Worm (Caenorhabditis elegans) whole organism, L1 larva: ENCODE results near the gene algn-12.

Source experiments
- C16A3.4 ChIP-seq: fragments of 150-350 bp; optimal IDR thresholded peaks from 2 replicates; lab custom pipeline; 2014; ENCODE audit warnings: missing biosample characterization, missing genetic modification characterization
- F16B12.6 ChIP-seq: fragments of 150-350 bp; optimal IDR thresholded peaks from 2 replicates; lab custom pipeline; 2014; ENCODE audit warnings: missing biosample characterization, missing genetic modification characterization
- aha-1 ChIP-seq: fragments of 150-350 bp; optimal IDR thresholded peaks from 2 replicates; lab custom pipeline; 2014; ENCODE audit warnings: missing biosample characterization, missing genetic modification characterization
- alr-1 ChIP-seq: fragments of 200-800 bp; sonication (Bioruptor generic); optimal IDR thresholded peaks from 2 replicates; lab custom pipeline; 2018; ENCODE audit warnings: borderline replicate concordance, mild to moderate bottlenecking, missing genetic modification characterization, missing compliant biosample characterization
- ceh-8 ChIP-seq: fragments of 200-800 bp; sonication (Bioruptor generic); optimal IDR thresholded peaks from 2 replicates; lab custom pipeline; 2018; ENCODE audit warnings: mild to moderate bottlenecking, missing genetic modification characterization, moderate library complexity, missing compliant biosample characterization
- ceh-88 ChIP-seq: fragments of 200-800 bp; sonication (Bioruptor generic); IDR thresholded peaks from 2 replicates; pipeline ENCODE4 v1.3.6; 2022; ENCODE audit warnings: missing genetic modification characterization, missing compliant biosample characterization
- ceh-90 ChIP-seq: sonication (generic microtip); optimal IDR thresholded peaks from 2 replicates; lab custom pipeline; 2016; ENCODE audit warnings: missing genetic modification characterization, missing compliant biosample characterization
- ces-1 ChIP-seq: fragments of 150-350 bp; optimal IDR thresholded peaks from 2 replicates; lab custom pipeline; 2014; ENCODE audit warnings: missing biosample characterization, missing genetic modification reagents, missing genetic modification characterization
- efl-1 ChIP-seq, 4 experiments: fragments of 150-350 bp; optimal IDR thresholded peaks in 3 of 4; peaks in 1 of 4; 1 replicate in 1 of 4; 2 replicates in 3 of 4; lab custom pipeline; 2014; ENCODE audit warnings: missing biosample characterization in 2 of 4, missing genetic modification characterization in 2 of 4, missing genetic modification reagents in 2 of 4
- elt-2 ChIP-seq: sonication (generic microtip); optimal IDR thresholded peaks from 2 replicates; lab custom pipeline; 2016; ENCODE audit warnings: missing genetic modification characterization, mild to moderate bottlenecking, inconsistent platforms, missing compliant biosample characterization, missing genetic modification reagents
- elt-3 ChIP-seq, 6 experiments: fragments of 150-350 bp in 1 of 6; sonication (generic microtip); optimal IDR thresholded peaks; 2 replicates each; lab custom pipeline; 2017 to 2018; ENCODE audit warnings: missing biosample characterization in 6 of 6, missing genetic modification characterization in 6 of 6, inconsistent platforms in 1 of 6
- fkh-10 ChIP-seq: sonication (generic microtip); optimal IDR thresholded peaks from 2 replicates; lab custom pipeline; 2017; ENCODE audit warnings: missing biosample characterization, missing genetic modification reagents, missing genetic modification characterization
- fkh-8 ChIP-seq: sonication (generic microtip); optimal IDR thresholded peaks from 2 replicates; lab custom pipeline; 2016; ENCODE audit warnings: mild to moderate bottlenecking, missing genetic modification characterization, missing compliant biosample characterization
- fos-1 ChIP-seq: fragments of 150-350 bp; optimal IDR thresholded peaks from 2 replicates; lab custom pipeline; 2014; ENCODE audit warnings: missing biosample characterization, missing genetic modification characterization
- irx-1 ChIP-seq: sonication (generic microtip); optimal IDR thresholded peaks from 2 replicates; lab custom pipeline; 2016; ENCODE audit warnings: missing genetic modification characterization, missing compliant biosample characterization
- jun-1 ChIP-seq: fragments of 150-350 bp; optimal IDR thresholded peaks from 2 replicates; lab custom pipeline; 2014; ENCODE audit warnings: missing biosample characterization, missing genetic modification reagents, missing genetic modification characterization
- lin-14 ChIP-seq: fragments of 200-800 bp; sonication (Bioruptor generic); optimal IDR thresholded peaks from 2 replicates; lab custom pipeline; 2018; ENCODE audit warnings: mild to moderate bottlenecking, missing genetic modification characterization, moderate library complexity, missing compliant biosample characterization
- lin-15B ChIP-seq: fragments of 150-350 bp; sonication (generic microtip); optimal IDR thresholded peaks from 3 replicates; lab custom pipeline; 2014; ENCODE audit warnings: missing biosample characterization, missing genetic modification characterization
- lin-35 ChIP-seq, 2 experiments: fragments of 150-350 bp; optimal IDR thresholded peaks; 2 replicates each; lab custom pipeline; 2014; ENCODE audit warnings: missing biosample characterization in 2 of 2, missing genetic modification characterization in 2 of 2, missing genetic modification reagents in 2 of 2
- lsy-2 ChIP-seq, 2 experiments: fragments of 150-350 bp; optimal IDR thresholded peaks; 2 replicates each; lab custom pipeline; 2014; ENCODE audit warnings: missing biosample characterization in 2 of 2, missing genetic modification characterization in 2 of 2
- mab-9 ChIP-seq: fragments of 200-800 bp; sonication (Bioruptor generic); IDR thresholded peaks from 2 replicates; pipeline ENCODE4 v1.3.6; 2022; ENCODE audit warnings: missing genetic modification reagents, missing genetic modification characterization, missing compliant biosample characterization
- mep-1 ChIP-seq: fragments of 150-350 bp; optimal IDR thresholded peaks from 2 replicates; lab custom pipeline; 2014; ENCODE audit warnings: missing biosample characterization, missing genetic modification characterization
- nhr-11 ChIP-seq: fragments of 150-350 bp; optimal IDR thresholded peaks from 2 replicates; lab custom pipeline; 2014; ENCODE audit warnings: missing biosample characterization, missing genetic modification characterization
- nhr-19 ChIP-seq: fragments of 200-800 bp; sonication (Bioruptor generic); conservative IDR thresholded peaks from 2 replicates; pipeline ENCODE4 v1.3.6; 2022; ENCODE audit warnings: missing genetic modification characterization, missing compliant biosample characterization
- nhr-20 ChIP-seq: sonication (generic microtip); optimal IDR thresholded peaks from 2 replicates; lab custom pipeline; 2016; ENCODE audit warnings: mild to moderate bottlenecking, missing genetic modification characterization, missing compliant biosample characterization
- nhr-28 ChIP-seq: fragments of 150-350 bp; optimal IDR thresholded peaks from 2 replicates; lab custom pipeline; 2014; ENCODE audit warnings: missing biosample characterization, missing genetic modification characterization
- nhr-47 ChIP-seq: sonication (generic microtip); optimal IDR thresholded peaks from 2 replicates; lab custom pipeline; 2016; ENCODE audit warnings: mild to moderate bottlenecking, missing genetic modification characterization, moderate library complexity, missing compliant biosample characterization
- nhr-71 ChIP-seq: sonication (generic microtip); optimal IDR thresholded peaks from 2 replicates; lab custom pipeline; 2016; ENCODE audit warnings: mild to moderate bottlenecking, missing genetic modification characterization, moderate library complexity, missing compliant biosample characterization
- nhr-76 ChIP-seq: sonication (generic microtip); optimal IDR thresholded peaks from 2 replicates; lab custom pipeline; 2017; ENCODE audit warnings: missing biosample characterization, missing genetic modification characterization
- nhr-77 ChIP-seq: fragments of 150-350 bp; optimal IDR thresholded peaks from 2 replicates; lab custom pipeline; 2014; ENCODE audit warnings: missing biosample characterization, missing genetic modification characterization
- nhr-90 ChIP-seq: sonication (generic microtip); optimal IDR thresholded peaks from 2 replicates; lab custom pipeline; 2016; ENCODE audit warnings: mild to moderate bottlenecking, missing genetic modification characterization, missing compliant biosample characterization; ENCODE audit not compliant: poor library complexity
- pag-3 ChIP-seq: sonication (generic microtip); optimal IDR thresholded peaks from 2 replicates; lab custom pipeline; 2017; ENCODE audit warnings: missing genetic modification characterization, mild to moderate bottlenecking, missing compliant biosample characterization, antibody characterized with exemption, borderline replicate concordance; ENCODE audit not compliant: insufficient read depth
- pax-3 ChIP-seq: fragments of 200-800 bp; sonication (Bioruptor generic); optimal IDR thresholded peaks from 2 replicates; lab custom pipeline; 2018; ENCODE audit warnings: mild to moderate bottlenecking, missing genetic modification characterization, moderate library complexity, missing compliant biosample characterization
- pqm-1 ChIP-seq: sonication (generic microtip); optimal IDR thresholded peaks from 3 replicates; lab custom pipeline; 2017; ENCODE audit warnings: missing biosample characterization, missing genetic modification characterization
- snpc-4 ChIP-seq: fragments of 150-350 bp; optimal IDR thresholded peaks from 2 replicates; lab custom pipeline; 2014; ENCODE audit warnings: missing biosample characterization, missing genetic modification characterization
- snu-23 ChIP-seq: sonication (generic microtip); optimal IDR thresholded peaks from 2 replicates; lab custom pipeline; 2016; ENCODE audit warnings: missing genetic modification characterization, missing compliant biosample characterization
- sox-4 ChIP-seq: sonication (generic microtip); optimal IDR thresholded peaks from 2 replicates; lab custom pipeline; 2016; ENCODE audit warnings: missing genetic modification characterization, missing compliant biosample characterization
- swsn-7 ChIP-seq: sonication (generic microtip); optimal IDR thresholded peaks from 2 replicates; lab custom pipeline; 2016; ENCODE audit warnings: missing genetic modification characterization, missing compliant biosample characterization
- tlp-1 ChIP-seq: fragments of 150-350 bp; optimal IDR thresholded peaks from 2 replicates; lab custom pipeline; 2014; ENCODE audit warnings: missing biosample characterization, missing genetic modification characterization
- unc-86 ChIP-seq: sonication (generic microtip); optimal IDR thresholded peaks from 2 replicates; lab custom pipeline; 2016; ENCODE audit warnings: missing genetic modification characterization, missing compliant biosample characterization
- unc-98 ChIP-seq: fragments of 200-800 bp; sonication (Bioruptor generic); IDR thresholded peaks from 2 replicates; pipeline ENCODE4 v1.3.6; 2022; ENCODE audit warnings: missing genetic modification characterization, missing compliant biosample characterization
- vab-15 ChIP-seq: sonication (generic microtip); optimal IDR thresholded peaks from 2 replicates; lab custom pipeline; 2017; ENCODE audit warnings: missing genotype, mild to moderate bottlenecking, missing genetic modification characterization, missing compliant biosample characterization
- xbp-1 ChIP-seq: sonication (generic microtip); optimal IDR thresholded peaks from 2 replicates; lab custom pipeline; 2016; ENCODE audit warnings: missing genetic modification characterization, missing compliant biosample characterization
- zag-1 ChIP-seq: fragments of 150-350 bp; optimal IDR thresholded peaks from 2 replicates; lab custom pipeline; 2014; ENCODE audit warnings: missing biosample characterization, missing genetic modification characterization
- zip-4 ChIP-seq: fragments of 200-800 bp; sonication (Bioruptor generic); optimal IDR thresholded peaks from 2 replicates; lab custom pipeline; 2018; ENCODE audit warnings: mild to moderate bottlenecking, missing genetic modification characterization, moderate library complexity, missing compliant biosample characterization

Gene algn-12

DNA sequence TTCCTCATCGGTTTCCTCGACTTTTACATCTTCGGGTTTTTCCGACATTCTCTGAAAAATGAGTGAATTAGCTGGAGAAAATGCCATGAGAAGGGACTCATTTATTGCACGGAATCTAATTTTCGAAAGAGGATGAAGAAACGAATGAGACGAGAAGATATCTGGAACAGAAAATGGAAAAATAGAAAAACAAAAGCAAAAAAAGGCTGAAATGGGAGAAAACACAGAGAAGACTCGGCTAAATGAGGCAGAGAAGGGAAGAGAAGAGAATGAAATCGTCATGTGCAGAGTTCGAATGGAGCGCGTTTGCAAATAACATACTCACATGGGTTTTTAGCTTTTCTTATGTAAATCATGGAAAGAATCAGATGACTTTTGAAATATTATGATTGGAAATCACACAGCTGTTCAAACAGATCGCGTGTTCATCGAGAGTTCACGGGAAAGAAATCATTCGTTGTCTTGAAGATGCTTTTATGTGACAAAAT is 21.0 kb upstream of the algn-12 start, which contains the start of gene Y97E10AR.6 (continued):
- TF ChIP-seq alr-1 (tag; lab: Kevin White, UChicago) (no peak), nhr-77 (tag; lab: Kevin White, UChicago) (no peak), nhr-71 (tag; lab: Kevin White, UChicago) (peak; percentile 23), sox-4 (tag; lab: Kevin White, UChicago) (no peak), fkh-10 (no peak), elt-3 (tag; optimal IDR thresholded peaks at IDR 0.05; lab: Kevin White, UChicago) (no peak), zip-4 (GFP tag; lab: Kevin White, UChicago) (no peak), snpc-4 (peak; percentile 16), fkh-8 (tag; lab: Kevin White, UChicago) (no peak), zag-1 (no peak), ceh-8 (GFP tag; lab: Kevin White, UChicago) (no peak), unc-86 (tag; lab: Kevin White, UChicago) (no peak), lin-35 (GFP tag; optimal IDR thresholded peaks at IDR 0.05; lab: Kevin White, UChicago) (peak; percentile 38 to 78), pag-3 (tag; lab: Kevin White, UChicago) (no peak), lsy-2 (tag; optimal IDR thresholded peaks at IDR 0.05; lab: Kevin White, UChicago) (peak in 1 of 2 experiments; percentile 50), xbp-1 (no peak), mep-1 (tag; lab: Kevin White, UChicago) (peak; percentile 44), nhr-76 (tag; lab: Kevin White, UChicago) (no peak), fos-1 (tag; lab: Kevin White, UChicago) (no peak), snu-23 (GFP tag; lab: Kevin White, UChicago) (peak; percentile 36), jun-1 (tag; lab: Kevin White, UChicago) (no peak), ceh-88 (GFP tag; lab: Robert Waterston, UW) (no peak), nhr-11 (tag; lab: Kevin White, UChicago) (no peak), irx-1 (no peak)
- TF ChIP-seq, all 84 proteins: peak for 14

DNA sequence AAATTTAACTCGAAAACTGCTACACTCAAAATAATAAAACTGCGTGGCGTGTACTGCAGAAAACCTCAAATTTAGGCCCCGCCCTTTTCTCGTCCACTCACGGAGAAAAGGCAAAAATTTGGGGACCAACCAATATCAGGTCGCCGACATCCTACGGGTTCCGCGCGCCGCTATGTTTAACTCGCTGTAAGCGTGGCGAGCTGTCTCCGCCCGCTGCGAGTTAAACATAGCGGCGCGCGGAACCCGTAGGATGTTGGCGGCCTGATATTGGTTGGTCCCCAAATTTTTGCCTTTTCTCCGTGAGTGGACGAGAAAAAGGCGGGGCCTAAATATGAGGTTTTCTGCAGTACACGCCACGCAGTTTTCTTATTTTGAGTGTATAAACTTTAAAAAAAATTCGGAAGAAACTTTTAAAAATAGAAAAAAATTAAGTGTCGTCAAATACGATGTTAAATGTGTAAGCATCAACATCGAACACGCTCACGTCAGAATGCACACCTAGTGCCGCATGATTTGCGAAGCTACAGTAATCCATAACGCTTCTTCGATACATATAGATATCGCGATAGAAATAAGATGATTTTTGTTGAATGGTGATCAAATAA is 20.1 kb upstream of the algn-12 start:
- peak; percentile 67 for TF ChIP-seq snpc-4

DNA sequence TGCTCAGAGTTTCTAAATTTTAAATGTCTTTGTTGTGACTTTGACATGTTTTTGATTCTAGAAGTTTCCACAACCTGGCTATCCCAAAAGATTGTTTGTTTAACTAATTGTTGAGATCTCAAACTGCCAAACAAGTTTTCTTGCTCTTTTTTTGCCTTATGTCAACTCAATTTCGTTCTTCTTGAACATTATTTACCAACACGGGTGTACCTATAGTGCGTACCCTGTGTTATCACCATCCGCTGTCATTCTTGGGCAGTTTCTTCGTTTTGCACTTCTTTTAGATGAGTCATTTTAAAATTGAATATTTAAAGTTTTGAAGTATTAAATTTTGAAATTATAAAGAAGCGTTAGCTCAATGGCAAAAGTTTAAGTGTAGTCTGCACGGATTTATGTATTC is 18.0 kb upstream of the algn-12 start, which contains the start of gene sptl-2:
Gene sptl-2, plus strand, starts transcription at position 280 of the 400 bp plus-strand sequence.
- no peak for TF ChIP-seq pax-3 (tag; lab: Kevin White, UChicago)
- no peak for TF ChIP-seq snu-23 (GFP tag; lab: Kevin White, UChicago)
- TF ChIP-seq ces-1 (GFP tag; lab: Kevin White, UChicago): no peak
- no peak for TF ChIP-seq efl-1 (optimal IDR thresholded peaks at IDR 0.05; lab: Kevin White, UChicago)
- TF ChIP-seq efl-1 (GFP tag; optimal IDR thresholded peaks at IDR 0.05 in 1 of 2; lab: Kevin White, UChicago): no peak
- no peak for TF ChIP-seq nhr-19 (GFP tag; lab: Robert Waterston, UW)
- TF ChIP-seq snpc-4: no peak
- no peak for TF ChIP-seq vab-15 (tag; lab: Kevin White, UChicago)
- no peak for TF ChIP-seq nhr-76 (tag; lab: Kevin White, UChicago)
- TF ChIP-seq unc-86 (tag; lab: Kevin White, UChicago): no peak

DNA sequence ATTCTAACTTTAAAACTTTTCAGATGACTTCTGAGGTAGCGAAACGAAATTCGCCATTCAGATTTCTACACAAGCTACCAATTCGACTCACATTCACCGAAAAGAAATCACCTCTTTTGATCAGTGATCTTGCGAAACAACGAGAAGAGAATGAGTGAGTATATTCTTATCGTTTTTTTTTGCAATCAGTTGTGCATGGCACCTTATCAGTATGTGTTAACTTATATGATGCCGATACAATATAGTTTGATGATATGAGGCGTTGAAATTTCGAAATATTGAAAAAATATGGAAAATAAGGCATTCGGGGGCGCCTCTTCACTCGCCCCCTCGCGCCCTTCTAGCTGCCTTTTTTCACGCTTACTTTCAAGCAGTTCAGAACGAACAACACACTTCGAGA is 17.0 kb upstream of the algn-12 start:
- TF ChIP-seq aha-1: no peak
- no peak for TF ChIP-seq ceh-8 (GFP tag; lab: Kevin White, UChicago)
- TF ChIP-seq ceh-90 (tag; lab: Kevin White, UChicago): no peak
- TF ChIP-seq F16B12.6: no peak
- TF ChIP-seq nhr-90: no peak
- TF ChIP-seq swsn-7 (tag; lab: Kevin White, UChicago): no peak
- no peak for TF ChIP-seq unc-98
- TF ChIP-seq fkh-10: no peak
- no peak for TF ChIP-seq nhr-28 (tag; lab: Kevin White, UChicago)
- no peak for TF ChIP-seq lin-14 (GFP tag; lab: Kevin White, UChicago)
- no peak for TF ChIP-seq mab-9
- TF ChIP-seq mep-1 (tag; lab: Kevin White, UChicago): no peak
- TF ChIP-seq pqm-1 (tag; lab: Kevin White, UChicago): peak; percentile 67
- no peak for TF ChIP-seq C16A3.4 (tag; lab: Kevin White, UChicago)
- peak; percentile 75 for TF ChIP-seq elt-2
- TF ChIP-seq nhr-20 (tag; lab: Kevin White, UChicago): peak; percentile 43
- TF ChIP-seq jun-1 (tag; lab: Kevin White, UChicago): peak; percentile 14
- no peak for TF ChIP-seq nhr-47 (tag; lab: Kevin White, UChicago)
- peak; percentile 58 for TF ChIP-seq tlp-1 (tag; lab: Kevin White, UChicago)
- no peak for TF ChIP-seq lin-15B (tag; lab: Kevin White, UChicago)
- no peak for TF ChIP-seq snpc-4
